Fruit fly (Drosophila melanogaster) whole organism: ENCODE results near the gene Sytbeta.

Source experiments
- CG8478 ChIP-seq: fragments of >200 bp; optimal IDR thresholded peaks from 2 replicates; lab custom pipeline; 2018; ENCODE audit warnings: inconsistent platforms
- usp ChIP-seq: fragments of >200 bp; optimal IDR thresholded peaks from 2 replicates; lab custom pipeline; 2017; ENCODE audit warnings: missing biosample characterization, missing genetic modification characterization, mixed read lengths

- TF ChIP-seq usp (no peak), CG8478 (lab: Kevin White, UChicago) (no peak)
These were observed 58.0 kb downstream of the Sytbeta start for dm6 chr3L:15006825-15007224.
